Fruit fly (Drosophila melanogaster): ENCODE measurements around the gene Yp3.

The Yp3 gene

dm6 chrX:13752543-13753046, 6.8 kb upstream of the Yp3 start:
- no peak for TF ChIP-seq noc (tag; optimal IDR thresholded peaks at IDR 0.05)

- no peak for TF ChIP-seq noc (tag; optimal IDR thresholded peaks at IDR 0.05)
Observed at dm6 chrX:13753101-13753758, 6.1 kb upstream of the Yp3 start.

- TF ChIP-seq noc (tag; optimal IDR thresholded peaks at IDR 0.05), result no peak
Observed at dm6 chrX:13753775-13754174, 5.6 kb upstream of the Yp3 start.

- no peak for TF ChIP-seq noc (tag; optimal IDR thresholded peaks at IDR 0.05)
Observed at dm6 chrX:13754476-13754875, 4.9 kb upstream of the Yp3 start.

dm6 chrX:13755152-13755557, 4.2 kb upstream of the Yp3 start, which contains the start of gene Pdcd4:
Pdcd4 (minus strand) TSS chrX:13755406.
- TF ChIP-seq noc (tag; optimal IDR thresholded peaks at IDR 0.05), result no peak

- peak; percentile 38 for TF ChIP-seq noc (tag; optimal IDR thresholded peaks at IDR 0.05)
Observed at dm6 chrX:13756776-13757312, 2.5 kb upstream of the Yp3 start, which contains the start of the genes CG32625 and Rtc1. CG32625 (minus strand) TSS chrX:13756826. Rtc1 (plus strand) TSS chrX:13757179.

- TF ChIP-seq noc (tag; optimal IDR thresholded peaks at IDR 0.05), result no peak
Observed at dm6 chrX:13761762-13762371, 2.5 kb downstream of the Yp3 start.

dm6 chrX:13762372-13762883, 3.1 kb downstream of the Yp3 start, which contains the start of gene rdgB:
rdgB (plus strand) TSS chrX:13762752.
- TF ChIP-seq noc (tag; optimal IDR thresholded peaks at IDR 0.05), result peak; percentile 14

dm6 chrX:13764397-13765119, 5.2 kb downstream of the Yp3 start:
- TF ChIP-seq noc (tag; optimal IDR thresholded peaks at IDR 0.05), result peak; percentile 48

dm6 chrX:13765217-13765616, 5.9 kb downstream of the Yp3 start:
- no peak for TF ChIP-seq noc (tag; optimal IDR thresholded peaks at IDR 0.05)

dm6 chrX:13766495-13766894, 7.1 kb downstream of the Yp3 start:
- TF ChIP-seq noc (tag; optimal IDR thresholded peaks at IDR 0.05), result no peak

- no peak for TF ChIP-seq noc (tag; optimal IDR thresholded peaks at IDR 0.05)
Observed at dm6 chrX:13770768-13771167, 11.4 kb downstream of the Yp3 start.

- no peak for TF ChIP-seq noc (tag; optimal IDR thresholded peaks at IDR 0.05)
Observed at dm6 chrX:13778568-13778967, 19.2 kb downstream of the Yp3 start.

dm6 chrX:13779696-13780095, 20.4 kb downstream of the Yp3 start:
- peak; percentile 22 for TF ChIP-seq noc (tag; optimal IDR thresholded peaks at IDR 0.05)

dm6 chrX:13781739-13782502, 22.6 kb downstream of the Yp3 start, which contains the start of the genes CtsB and amrt:
CtsB (minus strand) TSS chrX:13782170.
amrt (plus strand) TSS chrX:13782459.
- TF ChIP-seq noc (tag; optimal IDR thresholded peaks at IDR 0.05), result peak; percentile 64
